Fruit fly (Drosophila melanogaster) whole organism, embryonic: ENCODE measurements around the gene pps.
A peak's percentile ranks its signal among the peaks of the same experiment; 100 is the strongest.

ENCODE experiments used
- B-H1 ChIP-seq: fragments of 200-800 bp; sonication (Bioruptor generic); IDR thresholded peaks from 3 replicates; pipeline ENCODE4 v1.3.6; 2022; ENCODE audit warnings: missing biosample characterization, missing genetic modification characterization
- CG10267 ChIP-seq: fragments of 200-800 bp; sonication (Bioruptor generic); optimal IDR thresholded peaks from 2 replicates; lab custom pipeline; 2018; ENCODE audit warnings: missing biosample characterization, mild to moderate bottlenecking, missing genetic modification characterization, moderate library complexity
- CG11456 ChIP-seq: fragments of 200-800 bp; sonication (Bioruptor generic); IDR thresholded peaks from 3 replicates; pipeline ENCODE4 v1.3.6; 2022; ENCODE audit warnings: missing biosample characterization, missing genetic modification characterization
- CG14667 ChIP-seq: fragments of 200-800 bp; sonication (Bioruptor generic); IDR thresholded peaks from 2 replicates; pipeline ENCODE4 v1.3.6; 2022; ENCODE audit warnings: missing biosample characterization, missing genetic modification characterization
- CG15073 ChIP-seq: fragments of 200-800 bp; sonication (Bioruptor generic); optimal IDR thresholded peaks from 2 replicates; lab custom pipeline; 2016; ENCODE audit warnings: missing biosample characterization, missing genetic modification characterization
- CG17186 ChIP-seq: fragments of 200-800 bp; sonication (Bioruptor generic); optimal IDR thresholded peaks from 3 replicates; lab custom pipeline; 2017; ENCODE audit warnings: missing biosample characterization, missing genetic modification reagents, missing genetic modification characterization
- CG17328 ChIP-seq: fragments of 200-800 bp; sonication (Bioruptor generic); IDR thresholded peaks from 2 replicates; pipeline ENCODE4 v1.3.6; 2022; ENCODE audit warnings: missing biosample characterization, missing genetic modification characterization
- CG17612 ChIP-seq: fragments of 200-800 bp; sonication (Bioruptor generic); IDR thresholded peaks from 2 replicates; pipeline ENCODE4 v1.3.6; 2022; ENCODE audit warnings: missing biosample characterization, missing genetic modification characterization
- CG2120 ChIP-seq: fragments of 200-800 bp; sonication (Bioruptor generic); optimal IDR thresholded peaks from 3 replicates; lab custom pipeline; 2016; ENCODE audit warnings: missing biosample characterization, missing genetic modification characterization
- CG2129 ChIP-seq: fragments of 200-800 bp; sonication (Bioruptor generic); IDR thresholded peaks from 2 replicates; pipeline ENCODE4 v1.3.6; 2022; ENCODE audit warnings: missing biosample characterization, missing genetic modification characterization; ENCODE audit not compliant: partially characterized antibody
- CG3281 ChIP-seq: fragments of 200-800 bp; sonication (Bioruptor generic); optimal IDR thresholded peaks from 3 replicates; lab custom pipeline; 2017; ENCODE audit warnings: missing biosample characterization, mild to moderate bottlenecking, missing genetic modification characterization
- CG34224 ChIP-seq: fragments of 200-800 bp; sonication (Bioruptor generic); IDR thresholded peaks from 3 replicates; pipeline ENCODE4 v1.3.6; 2022; ENCODE audit warnings: missing biosample characterization, missing genetic modification characterization; ENCODE audit not compliant: partially characterized antibody
- CG34422 ChIP-seq: fragments of 200-800 bp; sonication (Bioruptor generic); IDR thresholded peaks from 3 replicates; pipeline ENCODE4 v1.3.6; 2022; ENCODE audit warnings: missing biosample characterization, missing genetic modification characterization
- CG3838 ChIP-seq: fragments of 200-800 bp; sonication (Bioruptor generic); optimal IDR thresholded peaks from 3 replicates; lab custom pipeline; 2016; ENCODE audit warnings: missing biosample characterization, missing genetic modification characterization
- CG4360 ChIP-seq: fragments of 200-800 bp; sonication (Bioruptor generic); IDR thresholded peaks from 2 replicates; pipeline ENCODE4 v1.3.6; 2022; ENCODE audit warnings: missing biosample characterization, missing genetic modification characterization
- CG6175 ChIP-seq: fragments of 200-800 bp; sonication (Bioruptor generic); IDR thresholded peaks from 3 replicates; pipeline ENCODE4 v1.3.6; 2022; ENCODE audit warnings: missing biosample characterization, missing genetic modification characterization
- CG6689 ChIP-seq: fragments of 200-800 bp; sonication (Bioruptor generic); IDR thresholded peaks from 2 replicates; pipeline ENCODE4 v1.3.6; 2022; ENCODE audit warnings: missing biosample characterization, missing genetic modification characterization
- CG7357 ChIP-seq: fragments of 200-800 bp; sonication (Bioruptor generic); IDR thresholded peaks from 3 replicates; pipeline ENCODE4 v1.3.6; 2022; ENCODE audit warnings: missing biosample characterization, missing genetic modification characterization
- CG7745 ChIP-seq: fragments of 200-800 bp; sonication (Bioruptor generic); optimal IDR thresholded peaks from 2 replicates; lab custom pipeline; 2018; ENCODE audit warnings: missing biosample characterization, mild to moderate bottlenecking, missing genetic modification characterization, moderate library complexity
- CG8924 ChIP-seq: fragments of 200-800 bp; optimal IDR thresholded peaks from 3 replicates; lab custom pipeline; 2019; ENCODE audit warnings: missing biosample characterization, mild to moderate bottlenecking, missing genetic modification characterization, moderate library complexity
- CG9817 ChIP-seq: fragments of 200-800 bp; sonication (Bioruptor generic); optimal IDR thresholded peaks from 2 replicates; lab custom pipeline; 2018; ENCODE audit warnings: missing biosample characterization, mild to moderate bottlenecking, missing genetic modification characterization, moderate library complexity
- Doc3 ChIP-seq: fragments of 200-800 bp; sonication (Bioruptor generic); IDR thresholded peaks from 3 replicates; pipeline ENCODE4 v1.3.6; 2022; ENCODE audit warnings: missing biosample characterization, missing genetic modification characterization; ENCODE audit not compliant: partially characterized antibody
- Dref ChIP-seq: fragments of 200-800 bp; sonication (Bioruptor generic); IDR thresholded peaks from 2 replicates; pipeline ENCODE4 v1.3.6; 2022; ENCODE audit warnings: missing biosample characterization, missing genetic modification characterization
- E2f2 ChIP-seq: fragments of 200-800 bp; sonication (Bioruptor generic); IDR thresholded peaks from 2 replicates; pipeline ENCODE4 v1.3.6; 2022; ENCODE audit warnings: missing biosample characterization, missing genetic modification characterization
- Eip74EF ChIP-seq, 2 experiments: fragments of 200-800 bp in 1 of 2; fragments of >200 bp in 1 of 2; sonication (Bioruptor generic) in 1 of 2; optimal IDR thresholded peaks; 2 replicates each; lab custom pipeline; 2017 to 2019; ENCODE audit warnings: missing biosample characterization in 2 of 2, missing genetic modification characterization in 2 of 2, mild to moderate bottlenecking in 1 of 2, moderate library complexity in 1 of 2
- HLH4C ChIP-seq: fragments of 200-800 bp; sonication (Bioruptor generic); IDR thresholded peaks from 3 replicates; pipeline ENCODE4 v1.3.6; 2022; ENCODE audit warnings: missing biosample characterization, missing genetic modification characterization; ENCODE audit not compliant: partially characterized antibody
- HLH54F ChIP-seq: fragments of 200-800 bp; sonication (Bioruptor generic); optimal IDR thresholded peaks from 3 replicates; lab custom pipeline; 2016; ENCODE audit warnings: missing biosample characterization, missing genetic modification characterization
- Hmx ChIP-seq: fragments of 200-800 bp; sonication (Bioruptor generic); optimal IDR thresholded peaks from 2 replicates; lab custom pipeline; 2016; ENCODE audit warnings: missing biosample characterization, missing genetic modification characterization
- Jarid2 ChIP-seq: fragments of 200-800 bp; sonication (Bioruptor generic); optimal IDR thresholded peaks from 3 replicates; lab custom pipeline; 2017; ENCODE audit warnings: mild to moderate bottlenecking, missing biosample characterization, missing genetic modification reagents, missing genetic modification characterization
- Ssrp ChIP-seq: fragments of 200-800 bp; sonication (Bioruptor generic); optimal IDR thresholded peaks from 2 replicates; lab custom pipeline; 2018; ENCODE audit warnings: missing biosample characterization, mild to moderate bottlenecking, missing genetic modification characterization, moderate library complexity
- Stat92E ChIP-seq, 3 experiments: fragments of >200 bp in 2 of 3; fragments of 200-800 bp in 1 of 3; sonication (Bioruptor generic) in 1 of 3; optimal IDR thresholded peaks; 2 replicates each; lab custom pipeline; 2017 to 2019; ENCODE audit warnings: missing biosample characterization in 3 of 3, missing genetic modification characterization in 3 of 3, mild to moderate bottlenecking in 1 of 3, moderate library complexity in 1 of 3
- Xbp1 ChIP-seq: fragments of 200-800 bp; sonication (Bioruptor generic); optimal IDR thresholded peaks from 3 replicates; lab custom pipeline; 2016; ENCODE audit warnings: missing biosample characterization, mild to moderate bottlenecking, missing genetic modification characterization
- ase ChIP-seq: fragments of 200-800 bp; sonication (Bioruptor generic); IDR thresholded peaks from 3 replicates; pipeline ENCODE4 v1.3.6; 2022; ENCODE audit warnings: missing biosample characterization, missing genetic modification characterization
- bowl ChIP-seq: fragments of 200-800 bp; sonication (Bioruptor generic); IDR thresholded peaks from 2 replicates; pipeline ENCODE4 v1.3.6; 2022; ENCODE audit warnings: missing biosample characterization, missing genetic modification characterization
- crc ChIP-seq: fragments of 200-800 bp; sonication (Bioruptor generic); optimal IDR thresholded peaks from 2 replicates; lab custom pipeline; 2016; ENCODE audit warnings: missing biosample characterization, missing genetic modification characterization
- disco-r ChIP-seq: fragments of 200-800 bp; sonication (Bioruptor generic); optimal IDR thresholded peaks from 2 replicates; lab custom pipeline; 2016; ENCODE audit warnings: missing biosample characterization, missing genetic modification characterization
- eve ChIP-seq, 2 experiments: fragments of >200 bp; optimal IDR thresholded peaks; 2 replicates each; lab custom pipeline; 2017; ENCODE audit warnings: missing biosample characterization in 2 of 2, missing genetic modification characterization in 2 of 2
- gcm ChIP-seq: fragments of 200-800 bp; sonication (Bioruptor generic); optimal IDR thresholded peaks from 2 replicates; lab custom pipeline; 2019; ENCODE audit warnings: missing biosample characterization, mild to moderate bottlenecking, missing genetic modification characterization, moderate library complexity
- gfzf ChIP-seq: fragments of 200-800 bp; sonication (Bioruptor generic); optimal IDR thresholded peaks from 2 replicates; lab custom pipeline; 2016; ENCODE audit warnings: missing biosample characterization, mild to moderate bottlenecking, missing genetic modification characterization, moderate library complexity
- gsb-n ChIP-seq: fragments of 200-800 bp; sonication (Bioruptor generic); optimal IDR thresholded peaks from 3 replicates; lab custom pipeline; 2018; ENCODE audit warnings: missing biosample characterization, mild to moderate bottlenecking, missing genetic modification characterization
- ham ChIP-seq: fragments of 200-800 bp; sonication (Bioruptor generic); IDR thresholded peaks from 2 replicates; pipeline ENCODE4 v1.3.6; 2022; ENCODE audit warnings: missing biosample characterization, missing genetic modification characterization
- hkb ChIP-seq, 2 experiments: fragments of 200-800 bp in 1 of 2; fragments of >200 bp in 1 of 2; sonication (Bioruptor generic) in 1 of 2; IDR thresholded peaks in 1 of 2; optimal IDR thresholded peaks in 1 of 2; 2 replicates each; pipeline versions ENCODE4 v1.3.6 to Lab custom; 2017 to 2022; ENCODE audit warnings: missing biosample characterization in 1 of 2, missing genetic modification characterization in 1 of 2
- jumu ChIP-seq: fragments of 200-800 bp; sonication (Bioruptor generic); optimal IDR thresholded peaks from 3 replicates; lab custom pipeline; 2016; ENCODE audit warnings: missing biosample characterization, missing genetic modification characterization
- shn ChIP-seq: fragments of 200-800 bp; sonication (Bioruptor generic); optimal IDR thresholded peaks from 3 replicates; lab custom pipeline; 2016; ENCODE audit warnings: missing biosample characterization, missing genetic modification characterization
- sr ChIP-seq: fragments of 200-800 bp; sonication (Bioruptor generic); IDR thresholded peaks from 3 replicates; pipeline ENCODE4 v1.3.6; 2022; ENCODE audit warnings: missing biosample characterization, missing genetic modification characterization
- tgo ChIP-seq: fragments of 200-800 bp; sonication (Bioruptor generic); IDR thresholded peaks from 3 replicates; pipeline ENCODE4 v1.3.6; 2022; ENCODE audit warnings: missing biosample characterization, missing genetic modification characterization
- toy ChIP-seq: fragments of 200-800 bp; sonication (Bioruptor generic); IDR thresholded peaks from 2 replicates; pipeline ENCODE4 v1.3.6; 2022; ENCODE audit warnings: missing biosample characterization, missing genetic modification characterization
- z ChIP-seq: fragments of 200-800 bp; sonication (Bioruptor generic); IDR thresholded peaks from 3 replicates; pipeline ENCODE4 v1.3.6; 2022; ENCODE audit warnings: missing biosample characterization, missing genetic modification characterization
- zen2 ChIP-seq: fragments of 200-800 bp; sonication (Bioruptor generic); IDR thresholded peaks from 3 replicates; pipeline ENCODE4 v1.3.6; 2022; ENCODE audit warnings: missing biosample characterization, missing genetic modification characterization; ENCODE audit not compliant: partially characterized antibody

The pps gene

dm6 chr3R:12402935-12403334 is 10.7 kb upstream of the pps start (continued):
- TF ChIP-seq CG3838 (GFP tag; lab: Kevin White, UChicago), result peak; percentile 90
- peak; percentile 91 for TF ChIP-seq crc (GFP tag; lab: Kevin White, UChicago)
- TF ChIP-seq CG11456 (GFP tag; lab: Robert Waterston, UW), result peak; percentile 93; the same call in 2 of the 3 replicates
- peak; percentile 79 for TF ChIP-seq Jarid2 (GFP tag; lab: Kevin White, UChicago)
- peak; percentile 72; the same call in 1 of the 3 replicates for TF ChIP-seq z (GFP tag; lab: Robert Waterston, UW)
- TF ChIP-seq jumu (GFP tag; lab: Kevin White, UChicago), result peak; percentile 88
- peak; percentile 89 for TF ChIP-seq HLH54F (GFP tag; lab: Kevin White, UChicago)
- no peak for TF ChIP-seq hkb (optimal IDR thresholded peaks at IDR 0.05; lab: Kevin White, UChicago)
- peak; percentile 99 for TF ChIP-seq hkb (GFP tag; IDR thresholded peaks at IDR 0.05; lab: Robert Waterston, UW)
- peak; percentile 52 for TF ChIP-seq Dref (GFP tag; lab: Robert Waterston, UW)
- TF ChIP-seq eve (GFP tag; optimal IDR thresholded peaks at IDR 0.05; lab: Kevin White, UChicago), result no peak
- 0 out of 3 replicates have a peak, but pooled peaks have one; percentile 44 for TF ChIP-seq Doc3 (GFP tag; lab: Robert Waterston, UW)
- TF ChIP-seq shn (GFP tag; lab: Kevin White, UChicago), result peak; percentile 75
- TF ChIP-seq CG3281 (GFP tag; lab: Kevin White, UChicago), result peak; percentile 97
- TF ChIP-seq CG34224 (GFP tag; lab: Robert Waterston, UW), result peak; percentile 55; the same call in 1 of the 3 replicates
- TF ChIP-seq disco-r (GFP tag; lab: Kevin White, UChicago), result peak; percentile 86
- peak; percentile 76 for TF ChIP-seq CG15073
- TF ChIP-seq CG9817 (tag; lab: Kevin White, UChicago), result peak; percentile 97
- peak; percentile 98 for TF ChIP-seq gcm
- peak; percentile 87 for TF ChIP-seq Hmx (GFP tag; lab: Kevin White, UChicago)
- TF ChIP-seq CG4360 (GFP tag; lab: Robert Waterston, UW), result peak; percentile 82
- peak; percentile 98 for TF ChIP-seq CG17328 (GFP tag; lab: Robert Waterston, UW)
- 0 out of 3 replicates have a peak, but pooled peaks have one; percentile 40 for TF ChIP-seq HLH4C (GFP tag; lab: Robert Waterston, UW)
- TF ChIP-seq bowl, result peak; percentile 95
- TF ChIP-seq ase (GFP tag; lab: Robert Waterston, UW), result peak; percentile 94
- peak; percentile 98 for TF ChIP-seq gsb-n (tag; lab: Kevin White, UChicago)
- TF ChIP-seq sr (GFP tag; lab: Robert Waterston, UW), result peak; percentile 83
- peak; percentile 75; the same call in 2 of the 3 replicates for TF ChIP-seq CG6175 (GFP tag; lab: Robert Waterston, UW)
- peak; percentile 85 for TF ChIP-seq E2f2 (GFP tag; lab: Robert Waterston, UW)
- 0 out of 3 replicates have a peak, but pooled peaks have one; percentile 17 for TF ChIP-seq zen2 (GFP tag; lab: Robert Waterston, UW)
- peak in 1 of 3 experiments; percentile 95 for TF ChIP-seq Stat92E (GFP tag; optimal IDR thresholded peaks at IDR 0.05; lab: Kevin White, UChicago)
- peak; percentile 96 for TF ChIP-seq CG34422 (GFP tag; lab: Robert Waterston, UW)
- peak; percentile 79 for TF ChIP-seq CG17612 (GFP tag; lab: Robert Waterston, UW)
- TF ChIP-seq Eip74EF (GFP tag; optimal IDR thresholded peaks at IDR 0.05; lab: Kevin White, UChicago), result peak in 1 of 2 experiments; percentile 98
- TF ChIP-seq gfzf (GFP tag; lab: Kevin White, UChicago), result peak; percentile 23
- TF ChIP-seq CG6689 (GFP tag; lab: Robert Waterston, UW), result peak; percentile 97
- TF ChIP-seq CG7357 (GFP tag; lab: Robert Waterston, UW), result peak; percentile 69
- no peak for TF ChIP-seq CG2129 (GFP tag; lab: Robert Waterston, UW)
- peak; percentile 84 for TF ChIP-seq CG14667 (GFP tag; lab: Robert Waterston, UW)
- TF ChIP-seq CG7745, result peak; percentile 92
- peak; percentile 95 for TF ChIP-seq CG2120 (GFP tag; lab: Kevin White, UChicago)
- peak; percentile 97 for TF ChIP-seq Xbp1 (GFP tag; lab: Kevin White, UChicago)
- peak; percentile 97 for TF ChIP-seq CG17186 (GFP tag; lab: Kevin White, UChicago)
- peak; percentile 99 for TF ChIP-seq CG8924 (tag; lab: Kevin White, UChicago)
- TF ChIP-seq toy (GFP tag; lab: Robert Waterston, UW), result peak; percentile 84
- TF ChIP-seq B-H1 (GFP tag; lab: Robert Waterston, UW), result peak; percentile 93; the same call in 2 of the 3 replicates
- TF ChIP-seq ham (GFP tag; lab: Robert Waterston, UW), result peak; percentile 57; the same call in 1 of the 2 replicates
- peak; percentile 95 for TF ChIP-seq tgo (GFP tag; lab: Robert Waterston, UW)
- peak; percentile 100 for TF ChIP-seq CG10267
- TF ChIP-seq Ssrp, result peak; percentile 98
